Fruit fly (Drosophila melanogaster): ENCODE measurements around the gene CG18577.

dm6 chr3R:11154576-11155113, 41.2 kb upstream of the CG18577 start, which contains the start of gene Ugt302E1:
- no peak for TF ChIP-seq br (GFP tag; optimal IDR thresholded peaks at IDR 0.05)
- no peak for TF ChIP-seq h (GFP tag; optimal IDR thresholded peaks at IDR 0.05)
- no peak for TF ChIP-seq usp (GFP tag; optimal IDR thresholded peaks at IDR 0.05)
- TF ChIP-seq psq (GFP tag; optimal IDR thresholded peaks at IDR 0.05), result no peak

Data from whole organism, wandering third instar larva.